Fruit fly (Drosophila melanogaster) whole organism: ENCODE results near the gene CG18666.

Source experiments
- Dll ChIP-seq: fragments of >200 bp; optimal IDR thresholded peaks from 2 replicates; lab custom pipeline; 2017
- EcR ChIP-seq, 2 experiments: fragments of >200 bp; optimal IDR thresholded peaks; 2 replicates each; lab custom pipeline; 2017; ENCODE audit warnings: missing biosample characterization in 2 of 2, missing genetic modification characterization in 2 of 2, missing genetic modification reagents in 2 of 2
- pan ChIP-seq: fragments of >200 bp; optimal IDR thresholded peaks from 2 replicates; lab custom pipeline; 2017
- psq ChIP-seq: fragments of >200 bp; optimal IDR thresholded peaks from 2 replicates; lab custom pipeline; 2017

DNA sequence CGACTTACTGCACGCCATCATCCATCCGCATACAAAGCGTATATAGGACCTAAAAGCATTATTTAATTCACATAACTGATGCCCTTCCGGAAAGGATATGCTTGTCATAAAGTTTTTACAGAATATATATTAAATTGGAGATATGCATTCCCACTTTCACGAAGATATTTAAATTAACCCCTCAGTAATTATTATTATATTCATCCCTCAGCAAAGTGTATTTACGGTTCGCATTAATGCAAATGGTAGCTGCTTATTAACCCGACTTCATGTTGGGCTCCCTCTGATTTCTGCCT is 17.8 kb downstream of the CG18666 start:
- no peak for TF ChIP-seq Dll (lab: Kevin White, UChicago)
- no peak for TF ChIP-seq EcR (GFP tag; optimal IDR thresholded peaks at IDR 0.05; lab: Kevin White, UChicago)
- TF ChIP-seq psq: no peak
- TF ChIP-seq pan (lab: Kevin White, UChicago): no peak
